Fruit fly (Drosophila melanogaster) whole organism, embryonic: ENCODE data around the gene Prx4.

Experiments
- B-H1 ChIP-seq: fragments of 200-800 bp; sonication (Bioruptor generic); IDR thresholded peaks from 3 replicates; pipeline ENCODE4 v1.3.6; 2022; ENCODE audit warnings: missing biosample characterization, missing genetic modification characterization
- CG10267 ChIP-seq: fragments of 200-800 bp; sonication (Bioruptor generic); optimal IDR thresholded peaks from 2 replicates; lab custom pipeline; 2018; ENCODE audit warnings: missing biosample characterization, mild to moderate bottlenecking, missing genetic modification characterization, moderate library complexity
- CG10462 ChIP-seq: fragments of 200-800 bp; sonication (Bioruptor generic); optimal IDR thresholded peaks from 2 replicates; lab custom pipeline; 2016; ENCODE audit warnings: missing biosample characterization, missing genetic modification characterization
- CG11696 ChIP-seq: fragments of 200-800 bp; sonication (Bioruptor generic); IDR thresholded peaks from 2 replicates; pipeline ENCODE4 v1.3.6; 2022; ENCODE audit warnings: missing biosample characterization, missing genetic modification characterization
- CG14965 ChIP-seq: fragments of 200-800 bp; sonication (Bioruptor generic); optimal IDR thresholded peaks from 2 replicates; lab custom pipeline; 2016; ENCODE audit warnings: missing biosample characterization, missing genetic modification characterization, borderline replicate concordance
- CG15696 ChIP-seq: fragments of 200-800 bp; sonication (Bioruptor generic); optimal IDR thresholded peaks from 2 replicates; lab custom pipeline; 2019; ENCODE audit warnings: missing biosample characterization, mild to moderate bottlenecking, missing genetic modification characterization, moderate library complexity
- CG16813 ChIP-seq: fragments of 200-800 bp; sonication (Bioruptor generic); IDR thresholded peaks from 3 replicates; pipeline ENCODE4 v1.3.6; 2022; ENCODE audit warnings: missing biosample characterization, missing genetic modification characterization; ENCODE audit not compliant: partially characterized antibody
- CG17912 ChIP-seq: fragments of 200-800 bp; sonication (Bioruptor generic); optimal IDR thresholded peaks from 2 replicates; lab custom pipeline; 2018; ENCODE audit warnings: missing biosample characterization, mild to moderate bottlenecking, missing genetic modification characterization
- CG18619 ChIP-seq: fragments of 200-800 bp; sonication (Bioruptor generic); optimal IDR thresholded peaks from 3 replicates; lab custom pipeline; 2017; ENCODE audit warnings: missing biosample characterization, mild to moderate bottlenecking, missing genetic modification characterization
- CG2120 ChIP-seq: fragments of 200-800 bp; sonication (Bioruptor generic); optimal IDR thresholded peaks from 3 replicates; lab custom pipeline; 2016; ENCODE audit warnings: missing biosample characterization, missing genetic modification characterization
- CG30020 ChIP-seq: fragments of 200-800 bp; optimal IDR thresholded peaks from 2 replicates; lab custom pipeline; 2019; ENCODE audit warnings: missing biosample characterization, mild to moderate bottlenecking, missing genetic modification characterization, moderate library complexity
- CG31441 ChIP-seq: fragments of 200-800 bp; sonication (Bioruptor generic); IDR thresholded peaks from 2 replicates; pipeline ENCODE4 v1.3.6; 2022; ENCODE audit warnings: missing biosample characterization, missing genetic modification characterization
- CG3163 ChIP-seq: fragments of 200-800 bp; sonication (Bioruptor generic); optimal IDR thresholded peaks from 3 replicates; lab custom pipeline; 2016; ENCODE audit warnings: missing biosample characterization, missing genetic modification characterization
- CG4854 ChIP-seq: fragments of 200-800 bp; sonication (Bioruptor generic); optimal IDR thresholded peaks from 2 replicates; lab custom pipeline; 2016; ENCODE audit warnings: missing biosample characterization, missing genetic modification characterization, inconsistent platforms
- CG6791 ChIP-seq: fragments of 200-800 bp; sonication (Bioruptor generic); IDR thresholded peaks from 3 replicates; pipeline ENCODE4 v1.3.6; 2022; ENCODE audit warnings: missing biosample characterization, missing genetic modification characterization; ENCODE audit not compliant: partially characterized antibody
- CG7357 ChIP-seq: fragments of 200-800 bp; sonication (Bioruptor generic); IDR thresholded peaks from 3 replicates; pipeline ENCODE4 v1.3.6; 2022; ENCODE audit warnings: missing biosample characterization, missing genetic modification characterization
- CG8281 ChIP-seq: fragments of 200-800 bp; sonication (Bioruptor generic); optimal IDR thresholded peaks from 2 replicates; lab custom pipeline; 2018; ENCODE audit warnings: missing biosample characterization, mild to moderate bottlenecking, missing genetic modification characterization, moderate library complexity
- CG8290 ChIP-seq, 3 experiments: fragments of 200-800 bp; sonication (Bioruptor generic); optimal IDR thresholded peaks; 2 replicates each; lab custom pipeline; 2016 to 2019; ENCODE audit warnings: missing biosample characterization in 3 of 3, missing genetic modification characterization in 3 of 3, mild to moderate bottlenecking in 2 of 3, moderate library complexity in 1 of 3
- Dref ChIP-seq: fragments of 200-800 bp; sonication (Bioruptor generic); IDR thresholded peaks from 2 replicates; pipeline ENCODE4 v1.3.6; 2022; ENCODE audit warnings: missing biosample characterization, missing genetic modification characterization
- Gug ChIP-seq: fragments of 200-800 bp; sonication (Bioruptor generic); IDR thresholded peaks from 4 replicates; pipeline ENCODE4 v1.3.6; 2022; ENCODE audit warnings: missing biosample characterization, missing genetic modification characterization
- Hey ChIP-seq: fragments of 200-800 bp; sonication (Bioruptor generic); optimal IDR thresholded peaks from 3 replicates; lab custom pipeline; 2018; ENCODE audit warnings: missing biosample characterization, mild to moderate bottlenecking, missing genetic modification characterization
- Hr39 ChIP-seq: fragments of >200 bp; optimal IDR thresholded peaks from 2 replicates; lab custom pipeline; 2017
- Hsf ChIP-seq: fragments of 200-800 bp; sonication (Bioruptor generic); optimal IDR thresholded peaks from 3 replicates; lab custom pipeline; 2016; ENCODE audit warnings: missing biosample characterization, missing genetic modification characterization
- Lpt ChIP-seq: fragments of >200 bp; optimal IDR thresholded peaks from 2 replicates; lab custom pipeline; 2018; ENCODE audit warnings: missing biosample characterization, missing genetic modification characterization
- MBD-R2 ChIP-seq: fragments of 200-800 bp; sonication (Bioruptor generic); IDR thresholded peaks from 2 replicates; pipeline ENCODE4 v1.3.6; 2022; ENCODE audit warnings: missing biosample characterization, missing genetic modification characterization
- NfI ChIP-seq: fragments of 200-800 bp; sonication (Bioruptor generic); optimal IDR thresholded peaks from 3 replicates; lab custom pipeline; 2018; ENCODE audit warnings: missing biosample characterization, mild to moderate bottlenecking, missing genetic modification characterization, moderate library complexity
- Oaz ChIP-seq: fragments of 200-800 bp; sonication (Bioruptor generic); IDR thresholded peaks from 2 replicates; pipeline ENCODE4 v1.3.6; 2022; ENCODE audit warnings: missing biosample characterization, missing genetic modification characterization
- ab ChIP-seq: fragments of 200-800 bp; sonication (Bioruptor generic); optimal IDR thresholded peaks from 2 replicates; lab custom pipeline; 2016; ENCODE audit warnings: missing biosample characterization, missing genetic modification characterization
- abd-A ChIP-seq: fragments of 200-800 bp; sonication (Bioruptor generic); optimal IDR thresholded peaks from 3 replicates; lab custom pipeline; 2019; ENCODE audit warnings: missing biosample characterization, mild to moderate bottlenecking, missing genetic modification characterization, moderate library complexity
- danr ChIP-seq: fragments of 200-800 bp; sonication (Bioruptor generic); IDR thresholded peaks from 2 replicates; pipeline ENCODE4 v1.3.6; 2022; ENCODE audit warnings: missing biosample characterization, missing genetic modification characterization
- dpn ChIP-seq, 2 experiments: fragments of 200-800 bp; sonication (Bioruptor generic); optimal IDR thresholded peaks; 3 replicates each; lab custom pipeline; 2016; ENCODE audit warnings: missing biosample characterization in 2 of 2, missing genetic modification characterization in 2 of 2
- ftz-f1 ChIP-seq: fragments of 200-800 bp; sonication (Bioruptor generic); optimal IDR thresholded peaks from 2 replicates; lab custom pipeline; 2016; ENCODE audit warnings: missing biosample characterization, missing genetic modification characterization
- gfzf ChIP-seq: fragments of 200-800 bp; sonication (Bioruptor generic); optimal IDR thresholded peaks from 2 replicates; lab custom pipeline; 2016; ENCODE audit warnings: missing biosample characterization, mild to moderate bottlenecking, missing genetic modification characterization, moderate library complexity
- ind ChIP-seq: fragments of 200-800 bp; sonication (Bioruptor generic); optimal IDR thresholded peaks from 3 replicates; lab custom pipeline; 2016; ENCODE audit warnings: missing biosample characterization, missing genetic modification characterization
- ken ChIP-seq: fragments of 200-800 bp; sonication (Bioruptor generic); IDR thresholded peaks from 3 replicates; pipeline ENCODE4 v1.3.6; 2022; ENCODE audit warnings: missing biosample characterization, missing genetic modification characterization
- lilli ChIP-seq: fragments of 200-800 bp; sonication (Bioruptor generic); optimal IDR thresholded peaks from 3 replicates; lab custom pipeline; 2016; ENCODE audit warnings: missing biosample characterization, missing genetic modification characterization
- nerfin-2 ChIP-seq: fragments of 200-800 bp; sonication (Bioruptor generic); IDR thresholded peaks from 2 replicates; pipeline ENCODE4 v1.3.6; 2022; ENCODE audit warnings: missing biosample characterization, missing genetic modification characterization; ENCODE audit not compliant: partially characterized antibody
- otp ChIP-seq: fragments of 200-800 bp; sonication (Bioruptor generic); IDR thresholded peaks from 3 replicates; pipeline ENCODE4, ENCODE4 v1.3.6; 2022; ENCODE audit warnings: missing biosample characterization, missing genetic modification characterization
- pan ChIP-seq, 4 experiments: fragments of >200 bp in 3 of 4; fragments of 200-800 bp in 1 of 4; sonication (Bioruptor generic) in 1 of 4; optimal IDR thresholded peaks in 3 of 4; IDR thresholded peaks in 1 of 4; 2 replicates each; pipeline versions ENCODE4 v1.3.6 to Lab custom; 2017 to 2022; ENCODE audit warnings: missing biosample characterization in 2 of 4, missing genetic modification characterization in 2 of 4, mixed read lengths in 1 of 4
- pfk ChIP-seq: fragments of 200-800 bp; sonication (Bioruptor generic); optimal IDR thresholded peaks from 2 replicates; lab custom pipeline; 2018; ENCODE audit warnings: missing biosample characterization, mild to moderate bottlenecking, missing genetic modification characterization, moderate library complexity
- sens ChIP-seq: fragments of 200-800 bp; sonication (Bioruptor generic); peaks from one replicate; lab custom pipeline; 2016; ENCODE audit warnings: missing biosample characterization, missing genetic modification characterization
- sim ChIP-seq: fragments of 200-800 bp; sonication (Bioruptor generic); IDR thresholded peaks from 2 replicates; pipeline ENCODE4 v1.3.6; 2022; ENCODE audit warnings: missing biosample characterization, missing genetic modification characterization
- sqz ChIP-seq: fragments of 200-800 bp; sonication (Bioruptor generic); optimal IDR thresholded peaks from 3 replicates; lab custom pipeline; 2018; ENCODE audit warnings: missing biosample characterization, mild to moderate bottlenecking, missing genetic modification characterization
- tap ChIP-seq: fragments of 200-800 bp; optimal IDR thresholded peaks from 3 replicates; lab custom pipeline; 2019; ENCODE audit warnings: missing biosample characterization, mild to moderate bottlenecking, missing genetic modification characterization, moderate library complexity
- tna ChIP-seq: fragments of 200-800 bp; sonication (Bioruptor generic); IDR thresholded peaks from 2 replicates; pipeline ENCODE4 v1.3.6; 2022; ENCODE audit warnings: missing biosample characterization, missing genetic modification characterization; ENCODE audit not compliant: partially characterized antibody
- unc-4 ChIP-seq: fragments of 200-800 bp; sonication (Bioruptor generic); IDR thresholded peaks from 2 replicates; pipeline ENCODE4 v1.3.6; 2022; ENCODE audit warnings: missing biosample characterization, missing genetic modification characterization; ENCODE audit not compliant: partially characterized antibody
- wor ChIP-seq: fragments of 200-800 bp; sonication (Bioruptor generic); IDR thresholded peaks from 2 replicates; pipeline ENCODE4 v1.3.6; 2022; ENCODE audit warnings: missing biosample characterization, missing genetic modification characterization
- zen2 ChIP-seq: fragments of 200-800 bp; sonication (Bioruptor generic); IDR thresholded peaks from 3 replicates; pipeline ENCODE4 v1.3.6; 2022; ENCODE audit warnings: missing biosample characterization, missing genetic modification characterization; ENCODE audit not compliant: partially characterized antibody

Prx4 gene

DNA sequence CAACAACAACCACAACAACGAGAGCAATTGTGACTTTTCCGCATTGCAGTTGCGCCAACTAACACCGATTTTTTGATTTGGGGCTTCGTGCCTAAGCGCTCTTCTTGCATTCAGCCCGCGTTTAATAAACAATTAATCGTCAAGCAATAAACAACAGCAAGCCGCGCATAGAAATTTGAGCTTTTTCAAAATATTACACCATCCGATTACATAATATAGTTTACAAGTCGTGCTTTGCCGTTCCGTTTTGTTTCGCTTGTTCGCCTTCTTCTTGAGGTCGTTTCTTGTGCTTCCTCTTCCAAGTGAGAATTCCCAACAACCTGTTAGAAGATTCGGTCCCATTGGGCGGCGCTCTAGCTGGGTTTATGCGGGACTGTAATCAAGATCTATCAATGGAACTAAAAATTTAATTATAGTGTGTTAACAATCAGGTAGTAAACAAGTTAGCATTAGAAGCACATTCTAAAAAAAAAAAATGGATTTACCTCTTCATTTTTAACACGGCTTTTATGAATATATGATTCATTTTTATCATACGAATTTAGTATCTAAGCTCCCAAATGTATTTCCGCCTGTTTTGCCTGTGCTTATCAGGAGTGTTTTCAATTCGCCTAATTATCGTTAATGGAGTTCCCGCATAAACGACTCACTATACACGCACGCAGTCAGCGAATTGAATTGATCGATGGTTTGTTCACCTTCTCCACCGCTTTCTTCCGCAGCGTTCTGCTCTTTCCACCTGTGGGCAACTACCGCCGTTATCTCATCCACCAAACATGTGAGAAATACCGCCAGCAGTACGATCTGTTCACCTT is 6.2 kb upstream of the Prx4 start (continued):
- TF ChIP-seq gfzf (GFP tag; lab: Kevin White, UChicago) (no peak), sens (GFP tag; lab: Kevin White, UChicago) (peak; percentile 97), CG7357 (GFP tag; lab: Robert Waterston, UW) (0 out of 3 replicates have a peak, but pooled peaks have one; percentile 15), CG16813 (GFP tag; lab: Robert Waterston, UW) (no peak), Hey (tag; lab: Kevin White, UChicago) (peak; percentile 29), ftz-f1 (GFP tag; lab: Kevin White, UChicago) (no peak), Hr39 (lab: Kevin White, UChicago) (no peak), CG4854 (GFP tag; lab: Kevin White, UChicago) (peak; percentile 67), otp (peak; percentile 68), danr (GFP tag; lab: Robert Waterston, UW) (peak; percentile 51; the same call in 1 of the 2 replicates), CG17912 (no peak), sqz (GFP tag; lab: Kevin White, UChicago) (peak; percentile 67), CG14965 (GFP tag; lab: Kevin White, UChicago) (peak; percentile 7), Lpt (no peak), Gug (GFP tag; lab: Robert Waterston, UW) (peak; percentile 31; the same call in 1 of the 4 replicates), CG8290 (GFP tag; optimal IDR thresholded peaks at IDR 0.05; lab: Kevin White, UChicago) (peak; percentile 69), CG8290 (tag; optimal IDR thresholded peaks at IDR 0.05; lab: Kevin White, UChicago) (peak; percentile 5 to 69), lilli (GFP tag; lab: Kevin White, UChicago) (peak; percentile 84), CG3163 (GFP tag; lab: Kevin White, UChicago) (peak; percentile 42), CG18619 (GFP tag; lab: Kevin White, UChicago) (peak; percentile 86), wor (GFP tag; lab: Robert Waterston, UW) (peak; percentile 40; the same call in 1 of the 2 replicates), Dref (no peak), Hsf (GFP tag; lab: Kevin White, UChicago) (peak; percentile 79), ken (GFP tag; lab: Robert Waterston, UW) (peak; percentile 41; the same call in 2 of the 3 replicates), CG11696 (GFP tag; lab: Robert Waterston, UW) (peak; percentile 47), nerfin-2 (GFP tag; lab: Robert Waterston, UW) (no peak), tna (GFP tag; lab: Robert Waterston, UW) (no peak), CG10267 (peak; percentile 88), CG6791 (GFP tag; lab: Robert Waterston, UW) (no peak), pan (optimal IDR thresholded peaks at IDR 0.05; lab: Kevin White, UChicago) (no peak), pan (GFP tag; optimal IDR thresholded peaks at IDR 0.05 in 1 of 2, IDR thresholded peaks at IDR 0.05 in 1 of 2) (peak in 1 of 2 experiments; percentile 71), CG10462 (peak; percentile 59), B-H1 (peak; percentile 52; the same call in 1 of the 3 replicates), unc-4 (GFP tag; lab: Robert Waterston, UW) (no peak), tap (peak; percentile 49), CG31441 (GFP tag; lab: Robert Waterston, UW) (peak; percentile 87), dpn (GFP tag; optimal IDR thresholded peaks at IDR 0.05; lab: Kevin White, UChicago) (peak; percentile 78 to 79), zen2 (GFP tag; lab: Robert Waterston, UW) (no peak), CG15696 (tag; lab: Kevin White, UChicago) (peak; percentile 88), pfk (GFP tag; lab: Kevin White, UChicago) (peak; percentile 9), ab (GFP tag; lab: Kevin White, UChicago) (no peak), NfI (peak; percentile 78), CG30020 (peak; percentile 63), ind (peak; percentile 75), abd-A (no peak), CG2120 (GFP tag; lab: Kevin White, UChicago) (peak; percentile 85), CG8281 (peak; percentile 59), MBD-R2 (GFP tag; lab: Robert Waterston, UW) (peak; percentile 23; the same call in 1 of the 2 replicates), sim (GFP tag; lab: Robert Waterston, UW) (peak; percentile 55), Oaz (GFP tag; lab: Robert Waterston, UW) (peak; percentile 74)
